Worm (Caenorhabditis elegans): ENCODE measurements around the gene irld-27.

The irld-27 gene

DNA sequence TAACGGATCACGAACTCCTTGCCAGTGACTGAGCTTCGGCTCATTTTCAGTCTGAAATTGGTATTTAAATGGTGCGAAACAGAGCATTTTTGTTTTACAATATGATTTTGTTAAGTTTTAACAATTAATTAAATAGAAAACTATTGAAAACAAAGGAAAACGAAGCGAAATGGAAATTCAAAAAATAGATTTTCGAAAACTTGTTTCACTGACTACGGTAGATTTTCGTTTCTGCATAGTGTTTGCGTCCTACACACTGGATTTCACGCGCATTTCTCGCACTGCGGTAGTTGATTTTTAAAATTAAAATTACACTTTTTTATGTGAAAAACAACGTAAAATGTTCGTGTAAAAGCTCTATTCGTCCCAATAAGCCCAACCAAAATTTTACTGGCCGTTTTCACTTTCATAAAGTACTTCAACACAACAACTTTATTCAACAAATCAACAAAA lies 14.2 kb downstream of the irld-27 start, which contains the start of gene bath-30:
Gene bath-30, minus strand, starts transcription at position 51 of the 453 bp plus-strand sequence.
- TF ChIP-seq drap-1 (GFP tag; optimal IDR thresholded peaks at IDR 0.05) (no peak), lin-32 (GFP tag; optimal IDR thresholded peaks at IDR 0.05) (no peak), elt-3 (tag; optimal IDR thresholded peaks at IDR 0.05) (no peak), elt-1 (tag; optimal IDR thresholded peaks at IDR 0.05; ENCODE audit: borderline replicate concordance, insufficient read depth) (no peak), cnd-1 (tag; optimal IDR thresholded peaks at IDR 0.05) (no peak), ceh-83 (GFP tag; optimal IDR thresholded peaks at IDR 0.05) (no peak), flh-1 (GFP tag; optimal IDR thresholded peaks at IDR 0.05) (no peak), unc-62 (GFP tag; optimal IDR thresholded peaks at IDR 0.05) (no peak), blmp-1 (tag; optimal IDR thresholded peaks at IDR 0.05) (no peak), unc-39 (tag; optimal IDR thresholded peaks at IDR 0.05) (no peak), lin-13 (tag; optimal IDR thresholded peaks at IDR 0.05) (no peak), mep-1 (tag; optimal IDR thresholded peaks at IDR 0.05) (no peak), ham-2 (GFP tag; optimal IDR thresholded peaks at IDR 0.05) (no peak), sem-2 (GFP tag; optimal IDR thresholded peaks at IDR 0.05) (no peak), bed-3 (GFP tag; optimal IDR thresholded peaks at IDR 0.05) (no peak), zip-8 (tag; optimal IDR thresholded peaks at IDR 0.05) (no peak), ceh-43 (GFP tag; optimal IDR thresholded peaks at IDR 0.05) (no peak), sptf-1 (tag; optimal IDR thresholded peaks at IDR 0.05) (no peak)

DNA sequence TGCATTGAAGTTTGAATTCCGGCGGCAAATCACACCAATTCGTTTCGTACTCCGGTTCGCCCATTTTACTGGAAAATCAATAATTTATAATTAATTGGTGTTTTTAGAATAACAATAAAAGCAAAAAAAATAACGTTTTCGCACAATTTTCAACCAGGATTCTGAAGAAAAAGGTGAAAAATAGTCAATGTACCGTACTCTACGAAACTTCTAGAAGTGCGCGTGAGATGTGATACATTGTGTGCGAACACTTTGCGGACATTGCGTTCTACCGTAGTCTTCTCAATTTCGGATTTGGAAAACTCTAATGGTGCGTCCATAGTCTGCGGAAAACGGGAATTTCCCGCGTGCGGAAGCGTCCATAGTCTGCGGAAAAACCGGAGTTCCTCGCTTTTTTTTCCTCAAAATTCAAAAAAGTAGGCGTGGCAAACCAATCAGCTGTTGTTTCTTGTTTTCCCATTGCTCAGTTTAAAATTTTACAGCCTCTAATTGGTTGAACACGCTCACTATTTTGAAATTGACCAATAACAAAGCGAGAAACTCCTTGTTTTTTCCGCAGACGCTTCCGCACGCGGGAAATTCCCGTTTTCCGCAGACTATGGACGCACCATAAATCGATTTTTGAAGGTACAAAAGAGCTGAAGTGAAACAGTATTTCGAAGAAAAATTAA lies 15.9 kb downstream of the irld-27 start, which contains the start of the genes F14D2.14 and bath-29:
Gene F14D2.14, minus strand, starts transcription at position 51 of the 671 bp plus-strand sequence.
Gene bath-29, plus strand, starts transcription at position 621 of the 671 bp plus-strand sequence.
- TF ChIP-seq cnd-1 (tag; optimal IDR thresholded peaks at IDR 0.05) (no peak), bed-3 (GFP tag; optimal IDR thresholded peaks at IDR 0.05) (no peak), mls-2 (tag; optimal IDR thresholded peaks at IDR 0.05) (no peak), mab-5 (tag; optimal IDR thresholded peaks at IDR 0.05) (no peak), elt-3 (tag; optimal IDR thresholded peaks at IDR 0.05) (no peak), pha-4 (tag; optimal IDR thresholded peaks at IDR 0.05) (no peak), ham-2 (GFP tag; optimal IDR thresholded peaks at IDR 0.05) (no peak), drap-1 (GFP tag; optimal IDR thresholded peaks at IDR 0.05) (no peak), elt-1 (tag; optimal IDR thresholded peaks at IDR 0.05; ENCODE audit: borderline replicate concordance, insufficient read depth) (no peak), ceh-39 (tag; optimal IDR thresholded peaks at IDR 0.05) (no peak), blmp-1 (tag; optimal IDR thresholded peaks at IDR 0.05) (no peak), unc-120 (tag; optimal IDR thresholded peaks at IDR 0.05; ENCODE audit: poor library complexity, severe bottlenecking) (no peak), unc-39 (tag; optimal IDR thresholded peaks at IDR 0.05) (no peak), lsy-2 (tag; optimal IDR thresholded peaks at IDR 0.05) (no peak), ceh-83 (GFP tag; optimal IDR thresholded peaks at IDR 0.05) (no peak), hlh-1 (tag; optimal IDR thresholded peaks at IDR 0.05) (no peak), flh-1 (GFP tag; optimal IDR thresholded peaks at IDR 0.05) (no peak)

DNA sequence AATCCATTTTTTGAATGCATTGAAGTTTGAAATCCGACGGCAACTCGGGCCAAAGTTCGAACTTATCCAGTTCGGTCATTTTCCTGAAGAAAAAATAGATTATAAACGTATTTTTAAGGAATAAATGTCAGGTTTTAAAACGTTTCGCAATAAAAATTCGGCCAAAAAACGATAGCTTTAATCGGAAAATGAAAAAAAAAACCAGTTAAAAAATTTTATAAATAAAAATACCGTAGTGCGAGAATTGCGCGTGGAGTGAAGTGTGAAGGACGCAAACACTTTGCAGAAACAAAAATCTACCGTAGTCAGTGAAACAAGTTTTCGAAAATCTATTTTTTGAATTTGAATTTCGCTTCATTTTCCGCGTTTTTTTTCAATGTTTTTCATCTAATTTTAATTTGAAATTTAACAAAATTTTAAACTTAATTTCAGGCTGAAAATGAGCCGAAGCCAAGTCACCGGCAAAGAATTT lies 17.7 kb downstream of the irld-27 start, which contains the start of gene F14D2.8:
Gene F14D2.8, minus strand, starts transcription at position 51 of the 472 bp plus-strand sequence.
- TF ChIP-seq mls-2 (tag; optimal IDR thresholded peaks at IDR 0.05), result no peak
- no peak for TF ChIP-seq zip-8 (tag; optimal IDR thresholded peaks at IDR 0.05)
- TF ChIP-seq lin-32 (GFP tag; optimal IDR thresholded peaks at IDR 0.05), result no peak
- no peak for TF ChIP-seq ztf-11 (tag; optimal IDR thresholded peaks at IDR 0.05)
- no peak for TF ChIP-seq mep-1 (tag; optimal IDR thresholded peaks at IDR 0.05)
- TF ChIP-seq mab-5 (tag; optimal IDR thresholded peaks at IDR 0.05), result no peak
- TF ChIP-seq ceh-39 (tag; optimal IDR thresholded peaks at IDR 0.05), result no peak
- TF ChIP-seq ceh-43 (GFP tag; optimal IDR thresholded peaks at IDR 0.05), result no peak
- TF ChIP-seq bed-3 (GFP tag; optimal IDR thresholded peaks at IDR 0.05), result no peak
- no peak for TF ChIP-seq lsy-2 (tag; optimal IDR thresholded peaks at IDR 0.05)
- no peak for TF ChIP-seq nhr-28 (tag; optimal IDR thresholded peaks at IDR 0.05)
- no peak for TF ChIP-seq ces-1 (GFP tag; optimal IDR thresholded peaks at IDR 0.05)
- TF ChIP-seq flh-1 (GFP tag; optimal IDR thresholded peaks at IDR 0.05), result no peak
- no peak for TF ChIP-seq hlh-1 (tag; optimal IDR thresholded peaks at IDR 0.05)
- TF ChIP-seq unc-120 (tag; optimal IDR thresholded peaks at IDR 0.05; ENCODE audit: poor library complexity, severe bottlenecking), result no peak
- TF ChIP-seq nhr-76 (tag; optimal IDR thresholded peaks at IDR 0.05), result no peak
- no peak for TF ChIP-seq pha-4 (tag; optimal IDR thresholded peaks at IDR 0.05)

DNA sequence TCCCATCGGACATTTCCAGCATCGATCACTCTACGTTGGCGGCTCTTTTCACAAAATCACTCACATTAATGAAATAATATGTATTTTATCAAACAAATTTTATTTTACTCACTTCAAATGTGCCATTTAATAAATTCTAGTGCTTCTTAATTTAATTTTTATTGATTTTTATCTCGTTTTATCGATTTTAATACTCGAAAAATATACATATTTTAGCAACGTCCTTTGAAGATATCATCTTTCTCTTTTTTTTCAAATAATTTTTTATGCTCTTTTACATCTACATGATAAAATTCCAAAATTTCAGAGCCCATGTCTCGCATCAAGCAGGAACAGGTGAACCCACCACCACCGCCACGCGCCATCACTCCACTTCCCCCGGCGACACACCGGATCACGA lies 26.7 kb downstream of the irld-27 start, which contains the start of the genes lido-14 and bath-27:
Gene lido-14, plus strand, starts transcription at position 301 of the 400 bp plus-strand sequence.
Gene bath-27, plus strand, starts transcription at position 306 of the 400 bp plus-strand sequence.
- no peak for TF ChIP-seq ces-1 (GFP tag; optimal IDR thresholded peaks at IDR 0.05)
- no peak for TF ChIP-seq mab-5 (tag; optimal IDR thresholded peaks at IDR 0.05)
- TF ChIP-seq sptf-1 (tag; optimal IDR thresholded peaks at IDR 0.05), result no peak
- TF ChIP-seq flh-1 (GFP tag; optimal IDR thresholded peaks at IDR 0.05), result no peak
- no peak for TF ChIP-seq lsy-2 (tag; optimal IDR thresholded peaks at IDR 0.05)
- TF ChIP-seq nhr-76 (tag; optimal IDR thresholded peaks at IDR 0.05), result no peak

Measured in whole organism, mixed stage, embryonic.